Worm (Caenorhabditis elegans): ENCODE data around the gene srbc-16.

- no peak for TF ChIP-seq flt-1 (GFP tag; IDR thresholded peaks at IDR 0.05)
- TF ChIP-seq ref-1 (GFP tag; conservative IDR thresholded peaks at IDR 0.05), result no peak
- TF ChIP-seq T22C8.4 (GFP tag; IDR thresholded peaks at IDR 0.05), result no peak
- no peak for TF ChIP-seq klf-2 (GFP tag; conservative IDR thresholded peaks at IDR 0.05)
- TF ChIP-seq tab-1 (GFP tag; IDR thresholded peaks at IDR 0.05), result no peak
- TF ChIP-seq cog-1 (tag; optimal IDR thresholded peaks at IDR 0.05), result no peak
- TF ChIP-seq med-1 (GFP tag; optimal IDR thresholded peaks at IDR 0.05; ENCODE audit: insufficient read depth), result no peak
These were observed 7.4 kb upstream of the srbc-16 start for ce11 chrV:2174465-2174864.

Measured in whole organism, midembryonic.